Fruit fly (Drosophila melanogaster): ENCODE data around the gene Mlc2.

Gene Mlc2

dm6 chr3R:30191047-30191446 lies 16.7 kb upstream of the Mlc2 start, which contains the start of gene CG9747:
CG9747 (minus strand) TSS chr3R:30191252.
- TF ChIP-seq CG8301 (tag; optimal IDR thresholded peaks at IDR 0.05) (no peak), rn (GFP tag; IDR thresholded peaks at IDR 0.05) (no peak), EcR (GFP tag; optimal IDR thresholded peaks at IDR 0.05) (peak; percentile 18)

- TF ChIP-seq CG12605 (GFP tag; IDR thresholded peaks at IDR 0.05) (no peak), CG10348 (GFP tag; IDR thresholded peaks at IDR 0.05) (no peak), Pif1A (GFP tag; optimal IDR thresholded peaks at IDR 0.05) (peak; percentile 67), CG17806 (tag; optimal IDR thresholded peaks at IDR 0.05) (peak; percentile 67), EcR (GFP tag; optimal IDR thresholded peaks at IDR 0.05) (no peak), CG9948 (tag; optimal IDR thresholded peaks at IDR 0.05) (peak; percentile 62), rn (GFP tag; IDR thresholded peaks at IDR 0.05) (no peak), CG15710 (tag; optimal IDR thresholded peaks at IDR 0.05) (peak; percentile 59), CG34367 (tag; optimal IDR thresholded peaks at IDR 0.05) (peak; percentile 41), D1 (tag; optimal IDR thresholded peaks at IDR 0.05) (no peak), Snoo (tag; optimal IDR thresholded peaks at IDR 0.05) (peak; percentile 65), fd96Ca (GFP tag; IDR thresholded peaks at IDR 0.05) (peak; percentile 58; the same call in 1 of the 3 replicates), CG14655 (GFP tag; optimal IDR thresholded peaks at IDR 0.05) (peak; percentile 37), Pif1B (GFP tag; optimal IDR thresholded peaks at IDR 0.05) (peak; percentile 51), gl (tag; optimal IDR thresholded peaks at IDR 0.05) (peak; percentile 35), CG8159 (tag; optimal IDR thresholded peaks at IDR 0.05) (peak; percentile 69), CG32121 (GFP tag; IDR thresholded peaks at IDR 0.05) (peak; percentile 35; the same call in 1 of the 2 replicates), CG8301 (tag; optimal IDR thresholded peaks at IDR 0.05) (peak; percentile 31), Ets98B (GFP tag; IDR thresholded peaks at IDR 0.05) (peak; percentile 29; the same call in 1 of the 2 replicates), CG13204 (GFP tag; optimal IDR thresholded peaks at IDR 0.05) (no peak), CG4496 (GFP tag; IDR thresholded peaks at IDR 0.05) (peak; percentile 59; the same call in 2 of the 3 replicates)
These were observed 15.5 kb upstream of the Mlc2 start for dm6 chr3R:30189836-30190235.

dm6 chr3R:30189398-30189797 lies 15.0 kb upstream of the Mlc2 start:
- TF ChIP-seq Pif1A (GFP tag; optimal IDR thresholded peaks at IDR 0.05) = no peak
- no peak for TF ChIP-seq CG15710 (tag; optimal IDR thresholded peaks at IDR 0.05)
- no peak for TF ChIP-seq CG34367 (tag; optimal IDR thresholded peaks at IDR 0.05)
- no peak for TF ChIP-seq EcR (GFP tag; optimal IDR thresholded peaks at IDR 0.05)
- no peak for TF ChIP-seq fd96Ca (GFP tag; IDR thresholded peaks at IDR 0.05)
- TF ChIP-seq Ets98B (GFP tag; IDR thresholded peaks at IDR 0.05) = no peak
- TF ChIP-seq CG9948 (tag; optimal IDR thresholded peaks at IDR 0.05) = no peak
- no peak for TF ChIP-seq D1 (tag; optimal IDR thresholded peaks at IDR 0.05)
- no peak for TF ChIP-seq CG32121 (GFP tag; IDR thresholded peaks at IDR 0.05)
- TF ChIP-seq gl (tag; optimal IDR thresholded peaks at IDR 0.05) = no peak
- TF ChIP-seq CG12605 (GFP tag; IDR thresholded peaks at IDR 0.05) = no peak

- TF ChIP-seq CG34367 (tag; optimal IDR thresholded peaks at IDR 0.05) = no peak
- TF ChIP-seq rn (GFP tag; IDR thresholded peaks at IDR 0.05) = no peak
- TF ChIP-seq fd96Ca (GFP tag; IDR thresholded peaks at IDR 0.05) = no peak
- TF ChIP-seq CG12605 (GFP tag; IDR thresholded peaks at IDR 0.05) = no peak
- no peak for TF ChIP-seq CG13204 (GFP tag; optimal IDR thresholded peaks at IDR 0.05)
- no peak for TF ChIP-seq CG14655 (GFP tag; optimal IDR thresholded peaks at IDR 0.05)
- TF ChIP-seq CG9948 (tag; optimal IDR thresholded peaks at IDR 0.05) = no peak
- peak; percentile 90 for TF ChIP-seq EcR (GFP tag; optimal IDR thresholded peaks at IDR 0.05)
- no peak for TF ChIP-seq CG17806 (tag; optimal IDR thresholded peaks at IDR 0.05)
These were observed 9.5 kb upstream of the Mlc2 start for dm6 chr3R:30183872-30184271.

dm6 chr3R:30179934-30180333 lies 5.6 kb upstream of the Mlc2 start, which contains the start of gene Bet5:
Bet5 (plus strand) TSS chr3R:30180232.
- no peak for TF ChIP-seq CG14655 (GFP tag; optimal IDR thresholded peaks at IDR 0.05)
- TF ChIP-seq Snoo (tag; optimal IDR thresholded peaks at IDR 0.05) = no peak
- no peak for TF ChIP-seq CG34367 (tag; optimal IDR thresholded peaks at IDR 0.05)
- no peak for TF ChIP-seq Pif1A (GFP tag; optimal IDR thresholded peaks at IDR 0.05)
- TF ChIP-seq EcR (GFP tag; optimal IDR thresholded peaks at IDR 0.05) = no peak
- TF ChIP-seq CG10348 (GFP tag; IDR thresholded peaks at IDR 0.05) = no peak

- TF ChIP-seq CG15710 (tag; optimal IDR thresholded peaks at IDR 0.05) (no peak), Ets98B (GFP tag; IDR thresholded peaks at IDR 0.05) (no peak), EcR (GFP tag; optimal IDR thresholded peaks at IDR 0.05) (no peak), CG14655 (GFP tag; optimal IDR thresholded peaks at IDR 0.05) (no peak)
These were observed 3.1 kb upstream of the Mlc2 start, which contains the start of the genes CG1983 and CG15530 for dm6 chr3R:30177494-30177893. CG1983 (minus strand) TSS chr3R:30177700. CG15530 (plus strand) TSS chr3R:30177877.

- no peak for TF ChIP-seq gl (tag; optimal IDR thresholded peaks at IDR 0.05)
- TF ChIP-seq D1 (tag; optimal IDR thresholded peaks at IDR 0.05) = no peak
- TF ChIP-seq EcR (GFP tag; optimal IDR thresholded peaks at IDR 0.05) = no peak
- no peak for TF ChIP-seq Pif1B (GFP tag; optimal IDR thresholded peaks at IDR 0.05)
- no peak for TF ChIP-seq Pif1A (GFP tag; optimal IDR thresholded peaks at IDR 0.05)
- no peak for TF ChIP-seq rn (GFP tag; IDR thresholded peaks at IDR 0.05)
- TF ChIP-seq CG8301 (tag; optimal IDR thresholded peaks at IDR 0.05) = no peak
- no peak for TF ChIP-seq CG14655 (GFP tag; optimal IDR thresholded peaks at IDR 0.05)
- no peak for TF ChIP-seq CG34367 (tag; optimal IDR thresholded peaks at IDR 0.05)
- TF ChIP-seq CG9948 (tag; optimal IDR thresholded peaks at IDR 0.05) = no peak
- TF ChIP-seq fd96Ca (GFP tag; IDR thresholded peaks at IDR 0.05) = no peak
- TF ChIP-seq CG12605 (GFP tag; IDR thresholded peaks at IDR 0.05) = no peak
- TF ChIP-seq CG4496 (GFP tag; IDR thresholded peaks at IDR 0.05) = no peak
These were observed 2.0 kb upstream of the Mlc2 start for dm6 chr3R:30176314-30176713.

Data from whole organism, pupa.